Fruit fly (Drosophila melanogaster) whole organism, prepupa: ENCODE data around the gene IP3K2.

ENCODE experiments used
- CG10631 ChIP-seq: fragments of 200-800 bp; sonication (Bioruptor generic); optimal IDR thresholded peaks from 2 replicates; lab custom pipeline; 2016; ENCODE audit warnings: missing biosample characterization, missing genetic modification characterization
- CG10669 ChIP-seq: fragments of 200-800 bp; sonication (Bioruptor generic); optimal IDR thresholded peaks from 3 replicates; lab custom pipeline; 2018; ENCODE audit warnings: missing biosample characterization, mild to moderate bottlenecking, missing genetic modification characterization, moderate library complexity
- CG11294 ChIP-seq: fragments of 200-800 bp; sonication (Bioruptor generic); IDR thresholded peaks from 2 replicates; pipeline ENCODE4 v1.3.6; 2022; ENCODE audit warnings: missing biosample characterization, missing genetic modification characterization
- CG11762 ChIP-seq: fragments of 200-800 bp; sonication (Bioruptor generic); optimal IDR thresholded peaks from 3 replicates; lab custom pipeline; 2016; ENCODE audit warnings: missing biosample characterization, missing genetic modification characterization; ENCODE audit not compliant: insufficient read depth
- CG15336 ChIP-seq: fragments of 200-800 bp; sonication (Bioruptor generic); IDR thresholded peaks from 2 replicates; pipeline ENCODE4 v1.3.6; 2022; ENCODE audit warnings: missing biosample characterization, missing genetic modification characterization
- CG16779 ChIP-seq: fragments of 200-800 bp; sonication (Bioruptor generic); optimal IDR thresholded peaks from 3 replicates; lab custom pipeline; 2017; ENCODE audit warnings: missing biosample characterization, mild to moderate bottlenecking, missing genetic modification characterization
- CG3032 ChIP-seq: fragments of 200-800 bp; optimal IDR thresholded peaks from 2 replicates; lab custom pipeline; 2019; ENCODE audit warnings: missing biosample characterization, mild to moderate bottlenecking, missing genetic modification characterization, moderate library complexity
- CG31627 ChIP-seq: fragments of 200-800 bp; sonication (Bioruptor generic); optimal IDR thresholded peaks from 3 replicates; lab custom pipeline; 2016; ENCODE audit warnings: missing biosample characterization, missing genetic modification characterization
- CG32006 ChIP-seq: fragments of 200-800 bp; sonication (Bioruptor generic); optimal IDR thresholded peaks from 3 replicates; lab custom pipeline; 2017; ENCODE audit warnings: missing biosample characterization, mild to moderate bottlenecking, missing genetic modification characterization
- CG34406 ChIP-seq: fragments of 200-800 bp; sonication (Bioruptor generic); optimal IDR thresholded peaks from 3 replicates; lab custom pipeline; 2016; ENCODE audit warnings: missing biosample characterization, missing genetic modification characterization
- CG3919 ChIP-seq: fragments of 200-800 bp; sonication (Bioruptor generic); optimal IDR thresholded peaks from 3 replicates; lab custom pipeline; 2016; ENCODE audit warnings: missing biosample characterization, missing genetic modification characterization
- CG4318 ChIP-seq: fragments of 200-800 bp; sonication (Bioruptor generic); optimal IDR thresholded peaks from 3 replicates; lab custom pipeline; 2017; ENCODE audit warnings: missing biosample characterization, mild to moderate bottlenecking, missing genetic modification characterization
- CG6792 ChIP-seq: fragments of 200-800 bp; sonication (Bioruptor generic); optimal IDR thresholded peaks from 3 replicates; lab custom pipeline; 2016; ENCODE audit warnings: missing biosample characterization, missing genetic modification characterization
- CG6808 ChIP-seq: fragments of 200-800 bp; sonication (Bioruptor generic); optimal IDR thresholded peaks from 3 replicates; lab custom pipeline; 2017; ENCODE audit warnings: missing biosample characterization, missing genetic modification characterization, mild to moderate bottlenecking, moderate library complexity, missing genetic modification reagents
- CG7368 ChIP-seq: fragments of 200-800 bp; sonication (Bioruptor generic); optimal IDR thresholded peaks from 3 replicates; lab custom pipeline; 2016; ENCODE audit warnings: missing biosample characterization, missing genetic modification characterization
- CG8119 ChIP-seq: fragments of 200-800 bp; sonication (Bioruptor generic); IDR thresholded peaks from 3 replicates; pipeline ENCODE4 v1.3.6; 2022; ENCODE audit warnings: missing biosample characterization, missing genetic modification characterization
- CG8319 ChIP-seq: fragments of 200-800 bp; sonication (Bioruptor generic); optimal IDR thresholded peaks from 3 replicates; lab custom pipeline; 2016; ENCODE audit warnings: missing biosample characterization, missing genetic modification characterization
- CG8632 ChIP-seq: fragments of 200-800 bp; sonication (Bioruptor generic); optimal IDR thresholded peaks from 3 replicates; lab custom pipeline; 2016; ENCODE audit warnings: missing biosample characterization, missing genetic modification characterization
- CG9139 ChIP-seq: fragments of 200-800 bp; sonication (Bioruptor generic); optimal IDR thresholded peaks from 3 replicates; lab custom pipeline; 2017; ENCODE audit warnings: missing biosample characterization, mild to moderate bottlenecking, missing genetic modification characterization
- Eip75B ChIP-seq: fragments of 200-800 bp; sonication (Bioruptor generic); optimal IDR thresholded peaks from 3 replicates; lab custom pipeline; 2016; ENCODE audit warnings: missing biosample characterization, missing genetic modification characterization
- Eip78C ChIP-seq: fragments of 200-800 bp; sonication (Bioruptor generic); peaks from one replicate; lab custom pipeline; 2016; ENCODE audit warnings: missing biosample characterization, missing genetic modification characterization
- Eip93F ChIP-seq: fragments of 200-800 bp; sonication (Bioruptor generic); optimal IDR thresholded peaks from 2 replicates; lab custom pipeline; 2016; ENCODE audit warnings: missing biosample characterization, mild to moderate bottlenecking, missing genetic modification characterization
- Ets21C ChIP-seq: fragments of 200-800 bp; sonication (Bioruptor generic); optimal IDR thresholded peaks from 3 replicates; lab custom pipeline; 2016; ENCODE audit warnings: missing biosample characterization, missing genetic modification characterization
- Ets96B ChIP-seq: fragments of 200-800 bp; optimal IDR thresholded peaks from 2 replicates; lab custom pipeline; 2019; ENCODE audit warnings: missing biosample characterization, mild to moderate bottlenecking, missing genetic modification characterization, moderate library complexity
- Hr4 ChIP-seq: fragments of 200-800 bp; sonication (Bioruptor generic); optimal IDR thresholded peaks from 3 replicates; lab custom pipeline; 2016; ENCODE audit warnings: missing biosample characterization, missing genetic modification characterization
- Lpt ChIP-seq: fragments of 200-800 bp; sonication (Bioruptor generic); optimal IDR thresholded peaks from 3 replicates; lab custom pipeline; 2016; ENCODE audit warnings: missing biosample characterization, missing genetic modification characterization
- OdsH ChIP-seq: fragments of 200-800 bp; sonication (Bioruptor generic); optimal IDR thresholded peaks from 3 replicates; lab custom pipeline; 2016; ENCODE audit warnings: missing biosample characterization, missing genetic modification characterization
- Smox ChIP-seq: fragments of 200-800 bp; sonication (Bioruptor generic); optimal IDR thresholded peaks from 3 replicates; lab custom pipeline; 2016; ENCODE audit warnings: missing biosample characterization, missing genetic modification characterization
- Sox14 ChIP-seq: fragments of 200-800 bp; sonication (Bioruptor generic); optimal IDR thresholded peaks from 3 replicates; lab custom pipeline; 2016; ENCODE audit warnings: missing biosample characterization, missing genetic modification characterization
- Sox15 ChIP-seq: fragments of 200-800 bp; sonication (Bioruptor generic); optimal IDR thresholded peaks from 3 replicates; lab custom pipeline; 2016; ENCODE audit warnings: missing biosample characterization, missing genetic modification characterization
- achi ChIP-seq: fragments of 200-800 bp; sonication (Bioruptor generic); optimal IDR thresholded peaks from 3 replicates; lab custom pipeline; 2016; ENCODE audit warnings: missing biosample characterization, missing genetic modification characterization
- cyc ChIP-seq: fragments of 200-800 bp; sonication (Bioruptor generic); optimal IDR thresholded peaks from 3 replicates; lab custom pipeline; 2016; ENCODE audit warnings: missing biosample characterization, missing genetic modification characterization
- eg ChIP-seq: fragments of 200-800 bp; sonication (Bioruptor generic); IDR thresholded peaks from 3 replicates; pipeline ENCODE4 v1.3.6; 2022; ENCODE audit warnings: missing biosample characterization, missing genetic modification characterization
- esn ChIP-seq: fragments of 200-800 bp; sonication (Bioruptor generic); optimal IDR thresholded peaks from 2 replicates; lab custom pipeline; 2016; ENCODE audit warnings: missing biosample characterization, mild to moderate bottlenecking, missing genetic modification characterization, moderate library complexity
- fkh ChIP-seq: fragments of 200-800 bp; sonication (Bioruptor generic); optimal IDR thresholded peaks from 3 replicates; lab custom pipeline; 2017; ENCODE audit warnings: missing biosample characterization, mild to moderate bottlenecking, missing genetic modification characterization, moderate library complexity
- net ChIP-seq: fragments of 200-800 bp; sonication (Bioruptor generic); optimal IDR thresholded peaks from 3 replicates; lab custom pipeline; 2016; ENCODE audit warnings: missing biosample characterization, missing genetic modification characterization
- pdm3 ChIP-seq: fragments of 200-800 bp; sonication (Bioruptor generic); optimal IDR thresholded peaks from 3 replicates; lab custom pipeline; 2016; ENCODE audit warnings: missing biosample characterization, missing genetic modification characterization
- salr ChIP-seq, 2 experiments: fragments of 200-800 bp; sonication (Bioruptor generic); optimal IDR thresholded peaks; 3 replicates each; lab custom pipeline; 2016 to 2018; ENCODE audit warnings: missing biosample characterization in 2 of 2, missing genetic modification characterization in 2 of 2, mild to moderate bottlenecking in 1 of 2
- spab ChIP-seq: fragments of 200-800 bp; sonication (Bioruptor generic); optimal IDR thresholded peaks from 2 replicates; lab custom pipeline; 2017; ENCODE audit warnings: missing biosample characterization, mild to moderate bottlenecking, missing genetic modification characterization, missing genetic modification reagents
- ss ChIP-seq, 2 experiments: fragments of 200-800 bp; sonication (Bioruptor generic); optimal IDR thresholded peaks; 2 replicates in 1 of 2; 3 replicates in 1 of 2; lab custom pipeline; 2017 to 2018; ENCODE audit warnings: mild to moderate bottlenecking in 2 of 2, missing biosample characterization in 2 of 2, missing genetic modification characterization in 2 of 2, moderate library complexity in 1 of 2
- svp ChIP-seq: fragments of 200-800 bp; sonication (Bioruptor generic); peaks from one replicate; lab custom pipeline; 2016; ENCODE audit warnings: missing biosample characterization, missing genetic modification characterization
- vri ChIP-seq: fragments of 200-800 bp; sonication (Bioruptor generic); optimal IDR thresholded peaks from 3 replicates; lab custom pipeline; 2016; ENCODE audit warnings: missing biosample characterization, mild to moderate bottlenecking, missing genetic modification characterization

IP3K2 gene

dm6 chrX:13314323-13314722 lies 10.9 kb downstream of the IP3K2 start (continued):
- peak; percentile 30 for TF ChIP-seq Sox14
- TF ChIP-seq Ets21C (GFP tag; lab: Kevin White, UChicago) = no peak
- TF ChIP-seq Hr4 = peak; percentile 39
- TF ChIP-seq Ets96B (tag; lab: Kevin White, UChicago) = peak; percentile 28
- TF ChIP-seq CG4318 (GFP tag; lab: Kevin White, UChicago) = peak; percentile 10
- TF ChIP-seq Sox15 = no peak
- TF ChIP-seq OdsH (GFP tag; lab: Kevin White, UChicago) = peak; percentile 39
- peak; percentile 59 for TF ChIP-seq CG32006
- no peak for TF ChIP-seq CG8119
- peak; percentile 34 for TF ChIP-seq CG8632
- TF ChIP-seq net (GFP tag; lab: Kevin White, UChicago) = no peak
- TF ChIP-seq CG34406 (GFP tag; lab: Kevin White, UChicago) = peak; percentile 28
- peak in 1 of 2 experiments; percentile 32 for TF ChIP-seq salr (GFP tag; optimal IDR thresholded peaks at IDR 0.05; lab: Kevin White, UChicago)
- no peak for TF ChIP-seq fkh (GFP tag; lab: Kevin White, UChicago)
- no peak for TF ChIP-seq pdm3 (GFP tag; lab: Kevin White, UChicago)
- TF ChIP-seq CG3032 (tag; lab: Kevin White, UChicago) = peak; percentile 54
- TF ChIP-seq CG31627 = peak; percentile 7
- peak; percentile 15 for TF ChIP-seq spab (GFP tag; lab: Kevin White, UChicago)
- no peak for TF ChIP-seq Lpt (GFP tag; lab: Kevin White, UChicago)
- TF ChIP-seq Smox (GFP tag; lab: Kevin White, UChicago) = peak; percentile 15
- TF ChIP-seq vri = no peak
- no peak for TF ChIP-seq CG3919
- TF ChIP-seq CG6808 (GFP tag; lab: Kevin White, UChicago) = peak; percentile 33
- TF ChIP-seq Eip75B (GFP tag; lab: Kevin White, UChicago) = peak; percentile 16
- TF ChIP-seq CG16779 (tag; lab: Kevin White, UChicago) = no peak
- peak; percentile 7; the same call in 1 of the 2 replicates for TF ChIP-seq CG15336 (GFP tag; lab: Robert Waterston, UW)
- peak; percentile 35 for TF ChIP-seq CG10669 (GFP tag; lab: Kevin White, UChicago)
- peak; percentile 42 for TF ChIP-seq achi (GFP tag; lab: Kevin White, UChicago)
- TF ChIP-seq ss (GFP tag; optimal IDR thresholded peaks at IDR 0.05; lab: Kevin White, UChicago) = no peak
- no peak for TF ChIP-seq CG11762 (GFP tag; lab: Kevin White, UChicago)
- no peak for TF ChIP-seq CG9139
- peak; percentile 14 for TF ChIP-seq esn

DNA sequence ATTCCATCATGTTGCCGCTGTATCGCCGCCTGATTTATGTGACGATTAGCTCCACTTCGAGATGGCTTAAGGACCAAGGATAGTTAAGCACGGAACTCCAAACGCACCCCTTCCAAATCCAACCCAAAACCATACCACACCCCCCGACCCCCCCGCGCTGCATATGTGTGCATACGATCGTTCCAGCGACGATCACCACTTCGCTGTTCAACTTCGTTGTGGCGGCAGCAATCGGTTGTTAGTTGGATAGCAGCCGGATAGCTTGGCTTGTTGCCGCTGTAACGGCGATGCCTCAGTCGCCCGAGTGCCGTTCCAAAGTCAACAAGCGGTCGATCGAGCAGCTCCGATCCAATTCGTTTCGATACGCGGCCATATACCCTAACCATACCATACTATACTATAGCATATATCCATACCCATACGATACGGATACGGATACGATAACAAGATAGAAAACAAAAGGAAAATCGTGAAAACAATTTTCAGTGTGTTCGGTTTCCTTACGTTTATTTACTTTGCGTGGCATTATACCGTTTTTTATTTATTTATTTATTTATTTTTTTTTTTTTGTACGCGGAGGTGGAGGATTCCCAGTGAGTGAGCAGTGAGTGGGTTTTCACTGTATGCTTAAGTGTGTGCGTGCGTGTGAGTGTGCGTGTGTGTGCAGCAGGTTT lies 11.5 kb downstream of the IP3K2 start:
- peak; percentile 35 for TF ChIP-seq fkh (GFP tag; lab: Kevin White, UChicago)
- TF ChIP-seq Sox15 = no peak
- TF ChIP-seq eg (GFP tag; lab: Robert Waterston, UW) = 0 out of 3 replicates have a peak, but pooled peaks have one; percentile 18
- no peak for TF ChIP-seq CG3032 (tag; lab: Kevin White, UChicago)
- 0 out of 3 replicates have a peak, but pooled peaks have one; percentile 12 for TF ChIP-seq CG8119
- peak; percentile 80 for TF ChIP-seq Eip78C (GFP tag; lab: Kevin White, UChicago)
- TF ChIP-seq Lpt (GFP tag; lab: Kevin White, UChicago) = peak; percentile 10
- no peak for TF ChIP-seq CG11294
- TF ChIP-seq Hr4 = peak; percentile 10
- TF ChIP-seq cyc (GFP tag; lab: Kevin White, UChicago) = no peak
- peak; percentile 12 for TF ChIP-seq CG32006
- no peak for TF ChIP-seq ss (GFP tag; optimal IDR thresholded peaks at IDR 0.05; lab: Kevin White, UChicago)
- TF ChIP-seq, all 60 proteins: peak for 7

- no peak for TF ChIP-seq CG11294
- TF ChIP-seq CG32006 = peak; percentile 28
- TF ChIP-seq CG8319 (GFP tag; lab: Kevin White, UChicago) = no peak
- TF ChIP-seq CG7368 = no peak
- no peak for TF ChIP-seq CG6792 (GFP tag; lab: Kevin White, UChicago)
- TF ChIP-seq CG31627 = no peak
- TF ChIP-seq CG11762 (GFP tag; lab: Kevin White, UChicago) = no peak
- no peak for TF ChIP-seq CG15336 (GFP tag; lab: Robert Waterston, UW)
- peak; percentile 51 for TF ChIP-seq svp (GFP tag; lab: Kevin White, UChicago)
- peak in 1 of 2 experiments; percentile 68 for TF ChIP-seq ss (GFP tag; optimal IDR thresholded peaks at IDR 0.05; lab: Kevin White, UChicago)
- TF ChIP-seq CG10631 = no peak
- peak; percentile 15; the same call in 1 of the 3 replicates for TF ChIP-seq CG8119
- TF ChIP-seq Eip93F (GFP tag; lab: Kevin White, UChicago) = no peak
- TF ChIP-seq CG8632 = no peak
- TF ChIP-seq, all 60 proteins: peak for 4
Observed at dm6 chrX:13315463-13315817, 12.0 kb downstream of the IP3K2 start.
